Worm (Caenorhabditis elegans) whole organism, mixed stage, embryonic: ENCODE data around the gene nep-4.

Source experiments
- blmp-1 ChIP-seq: fragments of 150-350 bp; optimal IDR thresholded peaks from 2 replicates; lab custom pipeline; 2014; ENCODE audit warnings: missing biosample characterization, missing genetic modification characterization
- ceh-39 ChIP-seq: fragments of 150-350 bp; optimal IDR thresholded peaks from 2 replicates; lab custom pipeline; 2014; ENCODE audit warnings: missing biosample characterization, missing genetic modification characterization
- ceh-43 ChIP-seq: fragments of 200-800 bp; sonication (Bioruptor generic); optimal IDR thresholded peaks from 2 replicates; lab custom pipeline; 2018; ENCODE audit warnings: mild to moderate bottlenecking, missing genetic modification characterization, moderate library complexity, missing compliant biosample characterization
- ceh-83 ChIP-seq: fragments of 200-800 bp; sonication (Bioruptor generic); optimal IDR thresholded peaks from 2 replicates; lab custom pipeline; 2018; ENCODE audit warnings: mild to moderate bottlenecking, missing genetic modification characterization, missing compliant biosample characterization
- ces-1 ChIP-seq: fragments of 150-350 bp; optimal IDR thresholded peaks from 2 replicates; lab custom pipeline; 2014; ENCODE audit warnings: missing biosample characterization, missing genetic modification reagents, missing genetic modification characterization
- cnd-1 ChIP-seq: fragments of 200-800 bp; sonication (Bioruptor generic); optimal IDR thresholded peaks from 2 replicates; lab custom pipeline; 2018; ENCODE audit warnings: mild to moderate bottlenecking, missing genetic modification characterization, missing compliant biosample characterization
- drap-1 ChIP-seq: fragments of 200-800 bp; sonication (Bioruptor generic); optimal IDR thresholded peaks from 3 replicates; lab custom pipeline; 2018; ENCODE audit warnings: mild to moderate bottlenecking, missing genetic modification characterization, missing compliant biosample characterization
- elt-1 ChIP-seq: sonication (generic microtip); optimal IDR thresholded peaks from 2 replicates; lab custom pipeline; 2017; ENCODE audit warnings: missing genetic modification characterization, mild to moderate bottlenecking, missing compliant biosample characterization, antibody characterized with exemption, moderate library complexity, borderline replicate concordance; ENCODE audit not compliant: insufficient read depth
- elt-3 ChIP-seq: fragments of 150-350 bp; optimal IDR thresholded peaks from 2 replicates; lab custom pipeline; 2014; ENCODE audit warnings: missing biosample characterization, missing genetic modification characterization
- flh-1 ChIP-seq: fragments of 200-800 bp; sonication (Bioruptor generic); optimal IDR thresholded peaks from 2 replicates; lab custom pipeline; 2018; ENCODE audit warnings: mild to moderate bottlenecking, missing genetic modification characterization, moderate library complexity, missing compliant biosample characterization
- ham-2 ChIP-seq: fragments of 200-800 bp; sonication (Bioruptor generic); optimal IDR thresholded peaks from 2 replicates; lab custom pipeline; 2018; ENCODE audit warnings: mild to moderate bottlenecking, missing genetic modification characterization, missing compliant biosample characterization
- hlh-1 ChIP-seq: fragments of 150-350 bp; optimal IDR thresholded peaks from 2 replicates; lab custom pipeline; 2014; ENCODE audit warnings: missing biosample characterization, missing genetic modification reagents, missing genetic modification characterization
- lin-13 ChIP-seq: fragments of 150-350 bp; optimal IDR thresholded peaks from 2 replicates; lab custom pipeline; 2014; ENCODE audit warnings: missing biosample characterization, missing genetic modification characterization
- lin-32 ChIP-seq: fragments of 200-800 bp; sonication (Bioruptor generic); optimal IDR thresholded peaks from 2 replicates; lab custom pipeline; 2018; ENCODE audit warnings: mild to moderate bottlenecking, missing genetic modification characterization, missing compliant biosample characterization
- lsy-2 ChIP-seq: fragments of 150-350 bp; optimal IDR thresholded peaks from 2 replicates; lab custom pipeline; 2014; ENCODE audit warnings: missing biosample characterization, missing genetic modification characterization
- mab-5 ChIP-seq: fragments of 150-350 bp; optimal IDR thresholded peaks from 2 replicates; lab custom pipeline; 2014; ENCODE audit warnings: missing biosample characterization, missing genetic modification characterization
- mep-1 ChIP-seq: fragments of 150-350 bp; optimal IDR thresholded peaks from 2 replicates; lab custom pipeline; 2017; ENCODE audit warnings: missing biosample characterization, missing genetic modification reagents, missing genetic modification characterization, inconsistent platforms
- mls-2 ChIP-seq: sonication (generic microtip); optimal IDR thresholded peaks from 2 replicates; lab custom pipeline; 2016; ENCODE audit warnings: mild to moderate bottlenecking, missing genetic modification characterization, moderate library complexity, missing compliant biosample characterization
- nhr-2 ChIP-seq: fragments of 150-350 bp; optimal IDR thresholded peaks from 2 replicates; lab custom pipeline; 2014; ENCODE audit warnings: missing biosample characterization, missing genetic modification characterization
- nhr-237 ChIP-seq: fragments of 150-350 bp; optimal IDR thresholded peaks from 2 replicates; lab custom pipeline; 2014; ENCODE audit warnings: missing biosample characterization, missing genetic modification characterization
- nhr-28 ChIP-seq: fragments of 150-350 bp; optimal IDR thresholded peaks from 2 replicates; lab custom pipeline; 2014; ENCODE audit warnings: missing biosample characterization, missing genetic modification characterization
- nhr-76 ChIP-seq: sonication (generic microtip); optimal IDR thresholded peaks from 2 replicates; lab custom pipeline; 2017; ENCODE audit warnings: missing biosample characterization, missing genetic modification characterization
- pha-4 ChIP-seq: fragments of 150-350 bp; optimal IDR thresholded peaks from 2 replicates; lab custom pipeline; 2018; ENCODE audit warnings: missing biosample characterization, missing genetic modification reagents, missing genetic modification characterization
- sem-2 ChIP-seq: fragments of 200-800 bp; sonication (Bioruptor generic); optimal IDR thresholded peaks from 2 replicates; lab custom pipeline; 2018; ENCODE audit warnings: mild to moderate bottlenecking, missing genetic modification characterization, missing compliant biosample characterization
- snpc-4 ChIP-seq: fragments of 150-350 bp; optimal IDR thresholded peaks from 2 replicates; lab custom pipeline; 2014; ENCODE audit warnings: missing biosample characterization, missing genetic modification characterization
- sptf-1 ChIP-seq: sonication (generic microtip); optimal IDR thresholded peaks from 2 replicates; lab custom pipeline; 2017; ENCODE audit warnings: mild to moderate bottlenecking, missing genetic modification characterization, moderate library complexity, missing compliant biosample characterization
- tbx-8 ChIP-seq: fragments of 200-800 bp; sonication (Bioruptor generic); optimal IDR thresholded peaks from 2 replicates; lab custom pipeline; 2018; ENCODE audit warnings: mild to moderate bottlenecking, missing genetic modification characterization, moderate library complexity, missing compliant biosample characterization
- unc-120 ChIP-seq: sonication (generic microtip); optimal IDR thresholded peaks from 2 replicates; lab custom pipeline; 2017; ENCODE audit warnings: missing genetic modification characterization, missing compliant biosample characterization; ENCODE audit not compliant: poor library complexity, severe bottlenecking
- unc-39 ChIP-seq: fragments of 150-350 bp; optimal IDR thresholded peaks from 2 replicates; lab custom pipeline; 2014; ENCODE audit warnings: missing biosample characterization, missing genetic modification characterization
- unc-62 ChIP-seq: fragments of 150-350 bp; optimal IDR thresholded peaks from 2 replicates; lab custom pipeline; 2014; ENCODE audit warnings: missing biosample characterization, missing genetic modification reagents, missing genetic modification characterization
- zip-8 ChIP-seq: fragments of 150-350 bp; optimal IDR thresholded peaks from 2 replicates; lab custom pipeline; 2014; ENCODE audit warnings: missing biosample characterization, missing genetic modification characterization
- ztf-11 ChIP-seq: fragments of 150-350 bp; optimal IDR thresholded peaks from 2 replicates; lab custom pipeline; 2014; ENCODE audit warnings: missing biosample characterization, missing genetic modification characterization

The nep-4 gene

DNA sequence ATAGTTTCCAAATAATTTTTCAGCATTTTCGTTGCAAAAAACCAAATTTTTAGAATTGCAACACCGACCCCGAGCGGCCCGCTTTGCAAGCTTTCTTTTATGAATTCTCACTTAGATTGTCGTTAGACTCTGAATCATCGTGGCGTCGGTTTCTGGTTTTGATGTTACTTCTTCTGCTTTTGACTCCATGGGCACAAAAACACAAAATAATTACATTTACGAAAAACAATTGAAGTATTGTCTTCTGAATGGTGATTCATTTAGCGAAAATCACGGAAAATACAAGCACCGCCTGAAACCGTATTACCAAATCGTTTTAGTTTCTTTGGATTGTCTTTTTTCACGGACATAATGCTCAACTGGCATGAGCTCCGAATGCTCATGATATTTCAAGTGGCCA is 37.9 kb upstream of the nep-4 start, which contains the start of gene pes-23:
Gene pes-23, plus strand, starts transcription at position 301 of the 400 bp plus-strand sequence.
- TF ChIP-seq nhr-2 (tag; lab: Kevin White, UChicago) (no peak), drap-1 (GFP tag; lab: Kevin White, UChicago) (no peak), ceh-83 (GFP tag; lab: Kevin White, UChicago) (no peak), nhr-28 (tag; lab: Kevin White, UChicago) (no peak), blmp-1 (no peak), tbx-8 (GFP tag; lab: Kevin White, UChicago) (no peak), mep-1 (tag; lab: Kevin White, UChicago) (no peak), pha-4 (tag; lab: Kevin White, UChicago) (no peak), unc-120 (tag; lab: Kevin White, UChicago) (no peak), lin-13 (tag; lab: Kevin White, UChicago) (no peak), cnd-1 (tag; lab: Kevin White, UChicago) (no peak), ztf-11 (tag; lab: Kevin White, UChicago) (no peak), ham-2 (GFP tag; lab: Kevin White, UChicago) (no peak)

DNA sequence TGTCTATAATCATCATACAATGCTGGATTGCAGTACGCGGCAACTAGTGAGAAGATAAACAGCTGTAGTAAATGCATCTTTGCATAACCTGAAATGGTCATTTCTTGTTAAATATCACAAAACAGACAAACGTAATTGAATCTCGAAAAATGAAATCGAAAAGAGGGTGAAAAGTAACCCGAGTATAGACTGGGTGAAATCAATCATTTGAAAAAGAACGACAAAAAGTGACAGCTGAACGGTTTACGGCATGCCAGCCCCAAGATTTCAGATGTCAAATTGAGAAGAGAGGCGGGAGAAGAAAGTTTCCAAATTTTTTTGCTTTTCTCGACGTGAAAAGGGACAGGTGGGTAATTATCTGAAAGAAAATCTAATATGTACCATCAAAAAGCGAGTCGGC is 36.6 kb upstream of the nep-4 start, which contains the start of gene F14B8.4:
Gene F14B8.4, minus strand, starts transcription at position 101 of the 400 bp plus-strand sequence.
- no peak for TF ChIP-seq blmp-1
- TF ChIP-seq nhr-76 (tag; lab: Kevin White, UChicago): no peak
- no peak for TF ChIP-seq lsy-2 (tag; lab: Kevin White, UChicago)
- no peak for TF ChIP-seq nhr-2 (tag; lab: Kevin White, UChicago)
- TF ChIP-seq ceh-43 (GFP tag; lab: Kevin White, UChicago): no peak
- TF ChIP-seq pha-4 (tag; lab: Kevin White, UChicago): no peak
- no peak for TF ChIP-seq snpc-4 (tag; lab: Kevin White, UChicago)
- no peak for TF ChIP-seq nhr-237
- no peak for TF ChIP-seq unc-62 (GFP tag; lab: Kevin White, UChicago)
- no peak for TF ChIP-seq nhr-28 (tag; lab: Kevin White, UChicago)
- TF ChIP-seq, all 35 proteins: peak for 0

DNA sequence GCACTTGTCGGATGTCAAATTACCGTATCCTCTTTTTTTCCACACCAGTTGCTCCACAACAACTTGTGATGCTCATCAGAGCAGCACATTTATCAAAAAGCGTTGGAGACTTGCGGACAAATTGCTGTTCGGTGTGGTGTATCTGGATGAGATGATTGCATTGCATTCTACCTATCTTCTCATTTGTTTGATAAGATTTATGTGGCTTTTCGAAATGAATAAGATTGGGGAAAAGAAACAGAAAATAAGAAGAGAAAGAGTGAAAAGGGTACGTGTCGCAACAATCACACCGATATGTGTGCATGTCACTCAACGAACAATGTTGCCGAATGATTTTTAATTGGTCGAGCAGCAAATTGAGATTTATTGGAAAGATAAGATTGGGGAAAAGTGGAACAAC is 30.9 kb upstream of the nep-4 start:
- TF ChIP-seq mls-2 (tag; lab: Kevin White, UChicago) (no peak), ceh-43 (GFP tag; lab: Kevin White, UChicago) (no peak), unc-120 (tag; lab: Kevin White, UChicago) (peak; percentile 56), lsy-2 (tag; lab: Kevin White, UChicago) (no peak), hlh-1 (tag; lab: Kevin White, UChicago) (no peak), mab-5 (tag; lab: Kevin White, UChicago) (peak; percentile 43), nhr-76 (tag; lab: Kevin White, UChicago) (no peak), ceh-39 (tag; lab: Kevin White, UChicago) (no peak), unc-62 (GFP tag; lab: Kevin White, UChicago) (peak; percentile 95), lin-13 (tag; lab: Kevin White, UChicago) (no peak)
- TF ChIP-seq, all 35 proteins: peak for 3

DNA sequence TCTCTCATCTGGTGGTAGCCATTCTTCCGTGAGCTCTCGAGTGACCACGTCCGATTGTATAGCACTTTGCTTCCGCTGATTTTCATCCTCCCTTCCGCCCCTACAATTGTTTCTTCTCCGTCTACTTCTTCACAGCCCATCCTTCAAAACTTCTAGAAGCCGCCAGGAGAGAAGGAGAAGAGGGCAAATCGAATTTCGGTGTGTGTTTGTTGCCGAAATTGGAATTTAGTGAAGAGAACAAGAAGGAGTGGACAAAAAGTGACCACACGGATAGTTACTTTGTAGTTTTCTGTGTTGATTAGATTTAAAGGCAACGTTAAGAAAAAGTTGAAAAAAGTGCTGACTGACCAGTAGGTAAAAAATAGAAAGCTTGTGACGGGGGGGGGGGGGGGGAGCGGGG is 29.9 kb upstream of the nep-4 start:
- TF ChIP-seq snpc-4 (tag; lab: Kevin White, UChicago): no peak
- peak; percentile 83 for TF ChIP-seq ces-1 (GFP tag; lab: Kevin White, UChicago)
- TF ChIP-seq, all 35 proteins: peak for 1

DNA sequence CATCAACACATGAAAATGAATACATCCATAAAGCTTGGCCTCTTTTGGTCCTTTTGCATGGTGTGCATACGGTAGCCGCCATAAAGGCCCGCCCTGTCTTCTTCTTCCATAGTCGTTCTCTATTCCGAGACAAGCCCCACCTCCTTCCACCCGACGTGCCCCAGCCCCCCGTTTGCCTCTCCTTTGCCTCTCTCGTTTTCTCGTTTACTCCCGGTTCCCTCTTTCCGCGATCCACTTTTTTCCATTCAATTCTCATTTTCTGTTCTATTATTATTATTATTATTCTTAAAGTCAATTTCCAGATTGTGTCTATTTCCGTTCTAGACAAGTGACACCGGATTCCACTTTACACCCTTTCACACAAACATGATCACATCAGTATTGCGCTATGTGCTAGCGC is 26.1 kb upstream of the nep-4 start, which contains the start of gene unc-6:
Gene unc-6, plus strand, starts transcription at position 301 of the 400 bp plus-strand sequence.
- TF ChIP-seq elt-3 (tag; lab: Kevin White, UChicago): no peak
- TF ChIP-seq unc-62 (GFP tag; lab: Kevin White, UChicago): no peak
- TF ChIP-seq nhr-28 (tag; lab: Kevin White, UChicago): no peak
- no peak for TF ChIP-seq nhr-2 (tag; lab: Kevin White, UChicago)
- TF ChIP-seq unc-39 (tag; lab: Kevin White, UChicago): no peak
- no peak for TF ChIP-seq flh-1
- no peak for TF ChIP-seq nhr-237
- no peak for TF ChIP-seq elt-1
- no peak for TF ChIP-seq mls-2 (tag; lab: Kevin White, UChicago)
- TF ChIP-seq lin-32: no peak
- no peak for TF ChIP-seq nhr-76 (tag; lab: Kevin White, UChicago)
- TF ChIP-seq blmp-1: no peak
- TF ChIP-seq sptf-1 (tag; lab: Kevin White, UChicago): no peak
- no peak for TF ChIP-seq hlh-1 (tag; lab: Kevin White, UChicago)
- no peak for TF ChIP-seq sem-2 (GFP tag; lab: Kevin White, UChicago)
- TF ChIP-seq zip-8 (tag; lab: Kevin White, UChicago): no peak
- TF ChIP-seq, all 35 proteins: peak for 0
